Fruit fly (Drosophila melanogaster): Measurements from ENCODE around the gene CG9525.

Gene CG9525

dm6 chr2L:8920294-8920693 lies 41.9 kb downstream of the CG9525 start (continued):
- TF ChIP-seq dac (GFP tag; optimal IDR thresholded peaks at IDR 0.05) (peak; percentile 32), CG34406 (GFP tag; optimal IDR thresholded peaks at IDR 0.05) (peak; percentile 82), esn (GFP tag; optimal IDR thresholded peaks at IDR 0.05) (peak; percentile 87), CG8119 (GFP tag; IDR thresholded peaks at IDR 0.05) (peak; percentile 80), CG15336 (GFP tag; IDR thresholded peaks at IDR 0.05) (peak; percentile 85), CG6276 (GFP tag; optimal IDR thresholded peaks at IDR 0.05) (peak; percentile 60), svp (GFP tag) (peak; percentile 91), fd59A (GFP tag; optimal IDR thresholded peaks at IDR 0.05) (peak; percentile 49), Hr39 (GFP tag; optimal IDR thresholded peaks at IDR 0.05) (peak; percentile 55), fkh (GFP tag; optimal IDR thresholded peaks at IDR 0.05) (no peak), Eip93F (GFP tag; optimal IDR thresholded peaks at IDR 0.05) (peak; percentile 56), Sox15 (GFP tag; optimal IDR thresholded peaks at IDR 0.05) (peak; percentile 31), CG9139 (GFP tag; optimal IDR thresholded peaks at IDR 0.05) (peak; percentile 46), lz (GFP tag; optimal IDR thresholded peaks at IDR 0.05) (peak; percentile 72), ss (GFP tag; optimal IDR thresholded peaks at IDR 0.05) (peak; percentile 69 to 78), Hr38 (GFP tag; optimal IDR thresholded peaks at IDR 0.05) (no peak), CG16779 (tag; optimal IDR thresholded peaks at IDR 0.05) (peak; percentile 51), CG31627 (GFP tag; optimal IDR thresholded peaks at IDR 0.05) (peak; percentile 58), Smox (GFP tag; optimal IDR thresholded peaks at IDR 0.05) (peak; percentile 79), CG11762 (GFP tag; optimal IDR thresholded peaks at IDR 0.05; ENCODE audit: insufficient read depth) (peak; percentile 72), CG3032 (tag; optimal IDR thresholded peaks at IDR 0.05) (peak; percentile 81), CG32006 (GFP tag; optimal IDR thresholded peaks at IDR 0.05) (peak; percentile 75), topi (GFP tag; optimal IDR thresholded peaks at IDR 0.05) (peak; percentile 82), Ets21C (GFP tag; optimal IDR thresholded peaks at IDR 0.05) (peak; percentile 39), cyc (GFP tag; optimal IDR thresholded peaks at IDR 0.05) (peak; percentile 68), Eip78C (GFP tag) (peak; percentile 96)

dm6 chr2L:8919638-8920037 lies 42.5 kb downstream of the CG9525 start:
- peak; percentile 49 for TF ChIP-seq Lpt (GFP tag; optimal IDR thresholded peaks at IDR 0.05)
- peak; percentile 42 for TF ChIP-seq Ets96B (tag; optimal IDR thresholded peaks at IDR 0.05)
- peak; percentile 74 for TF ChIP-seq CG10669 (GFP tag; optimal IDR thresholded peaks at IDR 0.05)
- TF ChIP-seq fkh (GFP tag; optimal IDR thresholded peaks at IDR 0.05): no peak
- TF ChIP-seq CG11902 (GFP tag; optimal IDR thresholded peaks at IDR 0.05): no peak
- peak; percentile 53 for TF ChIP-seq OdsH (GFP tag; optimal IDR thresholded peaks at IDR 0.05)
- TF ChIP-seq CG6276 (GFP tag; optimal IDR thresholded peaks at IDR 0.05): peak; percentile 51
- peak; percentile 54 for TF ChIP-seq acj6 (GFP tag; optimal IDR thresholded peaks at IDR 0.05)
- peak; percentile 17 for TF ChIP-seq Hr39 (GFP tag; optimal IDR thresholded peaks at IDR 0.05)
- peak; percentile 50 for TF ChIP-seq dsx (GFP tag; optimal IDR thresholded peaks at IDR 0.05; ENCODE audit: poor library complexity, severe bottlenecking)
- 0 out of 2 replicates have a peak, but pooled peaks have one; percentile 28 for TF ChIP-seq CG11294 (GFP tag; IDR thresholded peaks at IDR 0.05)
- peak; percentile 45; the same call in 2 of the 3 replicates for TF ChIP-seq CG6163 (GFP tag; IDR thresholded peaks at IDR 0.05)
- TF ChIP-seq CG8632 (GFP tag; optimal IDR thresholded peaks at IDR 0.05): peak; percentile 23
- TF ChIP-seq CG3032 (tag; optimal IDR thresholded peaks at IDR 0.05): peak; percentile 72
- TF ChIP-seq salr (GFP tag; optimal IDR thresholded peaks at IDR 0.05): peak; percentile 26 to 29
- peak; percentile 70 for TF ChIP-seq CG6808 (GFP tag; optimal IDR thresholded peaks at IDR 0.05)
- peak; percentile 14 for TF ChIP-seq CG34406 (GFP tag; optimal IDR thresholded peaks at IDR 0.05)
- TF ChIP-seq CG7368 (GFP tag; optimal IDR thresholded peaks at IDR 0.05): no peak
- peak; percentile 67 for TF ChIP-seq pdm3 (GFP tag; optimal IDR thresholded peaks at IDR 0.05)
- TF ChIP-seq Sox14 (GFP tag; optimal IDR thresholded peaks at IDR 0.05): peak; percentile 53
- peak; percentile 2 for TF ChIP-seq dac (GFP tag; optimal IDR thresholded peaks at IDR 0.05)
- TF ChIP-seq CG10631 (GFP tag; optimal IDR thresholded peaks at IDR 0.05): peak; percentile 57
- TF ChIP-seq Hr4 (GFP tag; optimal IDR thresholded peaks at IDR 0.05): peak; percentile 50
- TF ChIP-seq CG31627 (GFP tag; optimal IDR thresholded peaks at IDR 0.05): no peak
- TF ChIP-seq Sox15 (GFP tag; optimal IDR thresholded peaks at IDR 0.05): no peak
- TF ChIP-seq CG15336 (GFP tag; IDR thresholded peaks at IDR 0.05): peak; percentile 62
- peak; percentile 25 for TF ChIP-seq CG1621 (tag; optimal IDR thresholded peaks at IDR 0.05)
- no peak for TF ChIP-seq CG8319 (GFP tag; optimal IDR thresholded peaks at IDR 0.05)
- no peak for TF ChIP-seq CG16779 (tag; optimal IDR thresholded peaks at IDR 0.05)
- TF ChIP-seq Met (GFP tag; optimal IDR thresholded peaks at IDR 0.05): no peak
- TF ChIP-seq Eip75B (GFP tag; optimal IDR thresholded peaks at IDR 0.05): peak; percentile 33
- TF ChIP-seq CG32006 (GFP tag; optimal IDR thresholded peaks at IDR 0.05): peak; percentile 76
- TF ChIP-seq CG6792 (GFP tag; optimal IDR thresholded peaks at IDR 0.05): peak; percentile 14
- peak; percentile 25 for TF ChIP-seq CG11762 (GFP tag; optimal IDR thresholded peaks at IDR 0.05; ENCODE audit: insufficient read depth)
- peak; percentile 38 for TF ChIP-seq CG3919 (GFP tag; optimal IDR thresholded peaks at IDR 0.05)
- TF ChIP-seq topi (GFP tag; optimal IDR thresholded peaks at IDR 0.05): no peak
- peak; percentile 64 for TF ChIP-seq fd59A (GFP tag; optimal IDR thresholded peaks at IDR 0.05)

Measured in whole organism, prepupa.